Fruit fly (Drosophila melanogaster): ENCODE results near the gene CG14995.

DNA sequence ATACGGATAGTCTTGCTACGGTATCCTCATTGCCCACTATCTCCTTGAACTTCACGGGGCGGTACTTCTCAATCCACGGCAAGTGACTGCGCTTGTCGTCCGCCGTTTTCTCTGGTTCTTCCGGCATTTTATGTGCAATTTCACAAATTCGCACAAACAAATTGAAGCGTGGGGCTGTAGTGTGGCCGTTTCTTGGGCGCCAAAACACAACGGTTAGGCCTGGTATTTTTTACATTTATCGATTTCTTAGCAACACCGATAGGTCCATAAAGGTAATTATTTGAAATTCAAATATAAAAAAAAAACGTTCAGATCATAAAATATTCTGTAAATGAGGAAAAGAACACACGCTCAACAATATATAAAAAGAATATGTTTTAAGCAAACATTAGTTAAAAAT lies 32.8 kb upstream of the CG14995 start, which contains the start of gene RfC4:
- TF ChIP-seq CG11294 (GFP tag; IDR thresholded peaks at IDR 0.05): no peak
- TF ChIP-seq CG4318 (GFP tag; optimal IDR thresholded peaks at IDR 0.05): no peak
